Worm (Caenorhabditis elegans) whole organism, L3 larva: ENCODE measurements around the gene str-9.

Source experiments
- ama-1 ChIP-seq: fragments of 150-350 bp; optimal IDR thresholded peaks from 2 replicates; lab custom pipeline; 2018
- ceh-16 ChIP-seq: sonication (generic microtip); optimal IDR thresholded peaks from 2 replicates; lab custom pipeline; 2017; ENCODE audit warnings: missing biosample characterization, missing genetic modification characterization
- ceh-82 ChIP-seq: fragments of 150-350 bp; optimal IDR thresholded peaks from 2 replicates; lab custom pipeline; 2014; ENCODE audit warnings: missing biosample characterization, missing genetic modification characterization
- ceh-9 ChIP-seq: sonication (generic microtip); optimal IDR thresholded peaks from 2 replicates; lab custom pipeline; 2018; ENCODE audit warnings: missing biosample characterization, missing genetic modification characterization
- egl-5 ChIP-seq: fragments of 150-350 bp; optimal IDR thresholded peaks from 2 replicates; lab custom pipeline; 2017; ENCODE audit warnings: missing biosample characterization, missing genetic modification reagents, missing genetic modification characterization, inconsistent platforms
- elt-2 ChIP-seq: sonication (generic microtip); optimal IDR thresholded peaks from 2 replicates; lab custom pipeline; 2016; ENCODE audit warnings: missing genetic modification reagents, mild to moderate bottlenecking, missing genetic modification characterization, missing compliant biosample characterization
- elt-3 ChIP-seq, 3 experiments: fragments of 150-350 bp in 1 of 3; sonication (generic microtip) in 2 of 3; optimal IDR thresholded peaks; 2 replicates in 2 of 3; 4 replicates in 1 of 3; lab custom pipeline; 2014 to 2017; ENCODE audit warnings: missing biosample characterization in 3 of 3, missing genetic modification characterization in 3 of 3
- fos-1 ChIP-seq: fragments of 150-350 bp; optimal IDR thresholded peaks from 2 replicates; lab custom pipeline; 2014; ENCODE audit warnings: missing biosample characterization, missing genetic modification characterization
- lin-15B ChIP-seq: fragments of 150-350 bp; optimal IDR thresholded peaks from 2 replicates; lab custom pipeline; 2014; ENCODE audit warnings: missing biosample characterization, missing genetic modification characterization
- lin-39 ChIP-seq: fragments of 150-350 bp; optimal IDR thresholded peaks from 2 replicates; lab custom pipeline; 2018; ENCODE audit warnings: missing biosample characterization, missing genetic modification reagents, missing genetic modification characterization
- mdl-1 ChIP-seq: fragments of 150-350 bp; optimal IDR thresholded peaks from 2 replicates; lab custom pipeline; 2014; ENCODE audit warnings: missing biosample characterization, missing genetic modification characterization
- mml-1 ChIP-seq: fragments of 150-350 bp; sonication (generic microtip); optimal IDR thresholded peaks from 3 replicates; lab custom pipeline; 2014; ENCODE audit warnings: missing biosample characterization, missing genetic modification characterization
- nfya-1 ChIP-seq: sonication (generic microtip); optimal IDR thresholded peaks from 2 replicates; lab custom pipeline; 2017; ENCODE audit warnings: missing genetic modification characterization, mild to moderate bottlenecking, missing compliant biosample characterization, antibody characterized with exemption, moderate library complexity; ENCODE audit not compliant: insufficient read depth
- nhr-11 ChIP-seq: fragments of 150-350 bp; optimal IDR thresholded peaks from 2 replicates; lab custom pipeline; 2014; ENCODE audit warnings: missing biosample characterization, missing genetic modification characterization
- nhr-23 ChIP-seq: fragments of 150-350 bp; optimal IDR thresholded peaks from 2 replicates; lab custom pipeline; 2014; ENCODE audit warnings: missing biosample characterization, missing genetic modification reagents, missing genetic modification characterization
- nhr-237 ChIP-seq: fragments of 150-350 bp; optimal IDR thresholded peaks from 2 replicates; lab custom pipeline; 2014; ENCODE audit warnings: missing biosample characterization, missing genetic modification characterization
- nhr-25 ChIP-seq: sonication (generic microtip); optimal IDR thresholded peaks from 2 replicates; lab custom pipeline; 2017; ENCODE audit warnings: missing biosample characterization, missing genetic modification characterization
- nhr-43 ChIP-seq: sonication (generic microtip); optimal IDR thresholded peaks from 2 replicates; lab custom pipeline; 2016; ENCODE audit warnings: mild to moderate bottlenecking, missing genetic modification characterization, missing compliant biosample characterization; ENCODE audit not compliant: poor library complexity, severe bottlenecking
- nhr-67 ChIP-seq: fragments of 150-350 bp; optimal IDR thresholded peaks from 2 replicates; lab custom pipeline; 2014; ENCODE audit warnings: missing biosample characterization, missing genetic modification characterization
- nhr-76 ChIP-seq: fragments of 150-350 bp; sonication (generic microtip); optimal IDR thresholded peaks from 5 replicates; lab custom pipeline; 2014; ENCODE audit warnings: missing biosample characterization, missing genetic modification characterization
- nhr-77 ChIP-seq: fragments of 150-350 bp; optimal IDR thresholded peaks from 2 replicates; lab custom pipeline; 2014; ENCODE audit warnings: missing biosample characterization, missing genetic modification characterization
- pqm-1 ChIP-seq: fragments of 150-350 bp; optimal IDR thresholded peaks from 2 replicates; lab custom pipeline; 2017; ENCODE audit warnings: missing biosample characterization, missing genetic modification characterization, inconsistent platforms
- sea-2 ChIP-seq: fragments of 150-350 bp; sonication (generic microtip); optimal IDR thresholded peaks from 4 replicates; lab custom pipeline; 2014; ENCODE audit warnings: missing biosample characterization, missing genetic modification reagents, missing genetic modification characterization
- skn-1 ChIP-seq: fragments of 150-350 bp; optimal IDR thresholded peaks from 2 replicates; lab custom pipeline; 2014; ENCODE audit warnings: missing biosample characterization, missing genetic modification characterization
- snpc-4 ChIP-seq: fragments of 150-350 bp; optimal IDR thresholded peaks from 2 replicates; lab custom pipeline; 2014; ENCODE audit warnings: missing biosample characterization, missing genetic modification characterization
- tbx-2 ChIP-seq: sonication (generic microtip); optimal IDR thresholded peaks from 2 replicates; lab custom pipeline; 2016; ENCODE audit warnings: mild to moderate bottlenecking, missing genetic modification characterization, missing compliant biosample characterization
- unc-39 ChIP-seq: sonication (generic microtip); optimal IDR thresholded peaks from 4 replicates; lab custom pipeline; 2017; ENCODE audit warnings: missing biosample characterization, missing genetic modification characterization
- unc-62 ChIP-seq: fragments of 150-350 bp; sonication (generic microtip); optimal IDR thresholded peaks from 4 replicates; lab custom pipeline; 2014; ENCODE audit warnings: missing biosample characterization, missing genetic modification reagents, missing genetic modification characterization
- zag-1 ChIP-seq: fragments of 150-350 bp; optimal IDR thresholded peaks from 2 replicates; lab custom pipeline; 2014; ENCODE audit warnings: missing biosample characterization, missing genetic modification characterization
- ztf-4 ChIP-seq: fragments of 150-350 bp; optimal IDR thresholded peaks from 2 replicates; lab custom pipeline; 2014; ENCODE audit warnings: missing biosample characterization, missing genetic modification characterization

str-9 gene

DNA sequence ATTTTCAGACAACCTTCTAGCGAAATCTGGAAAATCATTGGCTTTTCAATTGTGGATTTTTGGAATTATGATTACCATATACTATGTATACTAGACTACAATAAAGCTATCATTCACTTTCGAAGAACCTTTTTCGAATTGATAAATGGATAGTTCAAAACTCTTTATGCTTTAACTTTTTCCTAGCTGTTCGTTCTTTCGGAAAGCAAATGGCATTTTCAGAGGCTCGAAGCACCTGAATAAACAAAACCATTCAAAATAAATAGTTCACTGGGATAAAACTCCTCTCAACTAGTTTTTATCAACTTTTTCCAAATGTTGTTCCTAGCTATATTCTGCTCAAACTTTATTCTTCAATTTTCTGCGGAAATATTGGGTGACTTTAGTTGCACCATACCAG is 22.5 kb downstream of the str-9 start, which contains the start of gene T26E4.2:
T26E4.2 (plus strand) TSS at position 301 of the 400 bp plus-strand sequence.
- TF ChIP-seq fos-1 (tag; lab: Kevin White, UChicago) (no peak), nhr-237 (no peak), ama-1 (lab: Kevin White, UChicago) (no peak)

DNA sequence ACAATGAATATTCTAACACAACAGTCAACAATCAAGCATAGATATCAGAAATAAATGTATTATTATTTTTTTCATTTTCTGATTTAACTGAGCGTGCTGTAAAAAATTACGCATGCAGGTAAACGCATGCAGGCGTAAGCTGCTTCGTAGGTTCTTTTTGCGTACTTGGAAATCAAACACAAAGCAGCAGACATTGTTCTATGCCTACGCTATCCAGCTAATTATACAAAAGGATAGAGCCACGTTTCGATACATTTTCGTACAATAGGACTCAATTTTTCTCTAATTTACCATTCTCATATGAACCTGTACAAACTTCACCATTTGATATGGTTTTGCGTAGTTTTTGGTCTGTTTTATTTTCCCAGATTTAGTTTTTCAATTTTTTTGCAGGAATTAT is 23.9 kb downstream of the str-9 start, which contains the start of gene T26E4.3:
T26E4.3 (plus strand) TSS at position 301 of the 400 bp plus-strand sequence.
- TF ChIP-seq sea-2 (GFP tag; lab: Kevin White, UChicago) (no peak), lin-39 (tag; lab: Kevin White, UChicago) (no peak), unc-62 (GFP tag; lab: Kevin White, UChicago) (no peak), nhr-11 (tag; lab: Kevin White, UChicago) (no peak), ama-1 (lab: Kevin White, UChicago) (no peak), mml-1 (tag; lab: Kevin White, UChicago) (no peak), nhr-23 (tag; lab: Kevin White, UChicago) (no peak), nhr-67 (tag; lab: Kevin White, UChicago) (no peak)

DNA sequence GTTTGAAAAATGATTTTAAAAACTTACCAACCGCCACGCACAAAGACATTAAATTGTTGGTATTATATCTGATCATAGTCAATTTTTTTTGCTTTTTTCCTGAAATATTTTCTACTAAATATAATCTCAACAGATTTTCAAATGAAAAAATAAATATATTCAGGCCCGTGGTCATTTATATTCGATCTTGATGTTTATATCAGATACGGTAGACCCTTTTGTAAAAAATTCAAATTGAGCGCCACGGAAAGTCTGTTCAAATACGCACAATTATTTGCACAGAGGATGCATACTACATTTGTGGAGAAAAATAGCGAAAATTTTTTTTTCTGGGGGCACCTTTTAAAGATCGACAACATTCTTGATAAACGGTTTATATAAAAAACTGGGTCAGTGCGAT is 33.9 kb downstream of the str-9 start, which contains the start of gene T26E4.4:
T26E4.4 (minus strand) TSS at position 101 of the 400 bp plus-strand sequence.
- TF ChIP-seq lin-15B (tag; lab: Kevin White, UChicago) (no peak), nhr-43 (tag; lab: Kevin White, UChicago) (no peak), mdl-1 (tag; lab: Kevin White, UChicago) (no peak), ceh-16 (tag; lab: Kevin White, UChicago) (no peak), sea-2 (GFP tag; lab: Kevin White, UChicago) (no peak), elt-2 (no peak), tbx-2 (tag; lab: Kevin White, UChicago) (no peak), lin-39 (tag; lab: Kevin White, UChicago) (no peak), unc-39 (no peak), nhr-23 (tag; lab: Kevin White, UChicago) (no peak), fos-1 (tag; lab: Kevin White, UChicago) (no peak), skn-1 (tag; lab: Kevin White, UChicago) (no peak), egl-5 (tag; lab: Kevin White, UChicago) (no peak), elt-3 (tag; optimal IDR thresholded peaks at IDR 0.05; lab: Kevin White, UChicago) (no peak), nhr-67 (tag; lab: Kevin White, UChicago) (no peak), nhr-25 (tag; lab: Kevin White, UChicago) (no peak), nhr-76 (tag; lab: Kevin White, UChicago) (no peak)
- TF ChIP-seq, all 47 proteins: peak for 0

DNA sequence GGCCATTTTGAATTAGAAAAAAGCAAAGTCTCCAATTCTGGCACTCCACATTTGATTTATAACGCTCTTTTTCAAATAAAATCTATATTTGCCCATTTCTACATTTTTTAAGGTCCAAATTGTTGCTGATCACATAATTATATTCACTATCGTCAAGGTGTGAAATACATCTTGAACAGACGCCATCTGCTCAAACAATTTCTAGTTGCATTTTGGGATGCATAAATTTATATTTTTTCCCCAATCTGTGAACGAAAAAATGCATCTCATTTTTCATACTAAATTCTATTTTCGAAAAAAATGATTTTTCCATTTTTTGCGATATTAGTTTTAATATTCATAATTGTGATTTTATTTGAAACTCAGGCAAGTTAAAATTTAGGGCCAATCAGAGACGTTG is 34.7 kb downstream of the str-9 start, which contains the start of gene T26E4.7:
T26E4.7 (plus strand) TSS at position 301 of the 400 bp plus-strand sequence.
- TF ChIP-seq lin-39 (tag; lab: Kevin White, UChicago) (no peak), elt-2 (no peak), nhr-43 (tag; lab: Kevin White, UChicago) (no peak), ceh-9 (no peak), nhr-67 (tag; lab: Kevin White, UChicago) (no peak), nhr-76 (tag; lab: Kevin White, UChicago) (no peak), nfya-1 (tag; lab: Kevin White, UChicago) (no peak), snpc-4 (tag; lab: Kevin White, UChicago) (no peak), ztf-4 (tag; lab: Kevin White, UChicago) (no peak), sea-2 (GFP tag; lab: Kevin White, UChicago) (no peak)

DNA sequence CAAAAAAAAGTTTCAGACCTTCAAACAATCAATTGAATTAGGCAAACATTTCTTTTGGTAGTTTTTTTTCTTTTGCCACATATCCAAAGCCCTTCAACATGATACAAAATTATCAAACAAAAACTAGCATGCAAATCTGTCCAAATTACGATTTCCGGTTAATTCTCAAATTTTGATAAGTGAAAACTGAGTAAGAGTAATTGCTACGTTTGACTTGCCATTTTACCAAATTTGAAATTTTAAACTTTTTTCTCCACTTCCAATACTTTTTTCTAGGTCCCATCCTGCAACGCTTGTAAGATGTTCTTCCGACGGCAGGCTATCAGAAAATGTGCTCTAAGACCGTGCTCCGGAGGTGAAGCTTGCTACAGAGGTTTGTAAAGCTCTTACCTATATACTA is 37.5 kb downstream of the str-9 start, which contains the start of gene nhr-223:
nhr-223 (plus strand) TSS at position 301 of the 400 bp plus-strand sequence.
- no peak for TF ChIP-seq zag-1 (tag; lab: Kevin White, UChicago)
- TF ChIP-seq nfya-1 (tag; lab: Kevin White, UChicago) = no peak
- no peak for TF ChIP-seq unc-39

DNA sequence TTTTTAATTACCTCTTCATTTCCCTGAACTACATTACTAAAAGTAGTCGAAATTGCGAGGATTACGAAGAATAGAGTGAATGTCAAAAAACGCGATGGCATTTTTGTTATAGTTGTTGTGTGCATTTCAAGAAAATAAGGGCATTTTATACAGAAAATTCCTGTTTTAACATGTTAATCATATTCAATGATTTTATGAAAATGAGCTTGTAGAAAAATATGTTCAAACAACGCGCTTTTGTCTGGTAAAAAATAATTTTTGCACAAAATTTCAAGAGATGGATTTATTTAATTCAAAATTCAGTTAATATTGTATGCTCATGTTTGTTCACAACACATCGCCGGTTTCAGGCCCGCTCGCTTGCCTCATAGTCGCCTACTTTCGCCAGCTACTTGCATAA is 39.6 kb downstream of the str-9 start, which contains the start of gene T26E4.10:
T26E4.10 (minus strand) TSS at position 101 of the 400 bp plus-strand sequence.
- no peak for TF ChIP-seq mml-1 (tag; lab: Kevin White, UChicago)
- no peak for TF ChIP-seq tbx-2 (tag; lab: Kevin White, UChicago)
- no peak for TF ChIP-seq nhr-77 (tag; lab: Kevin White, UChicago)
- no peak for TF ChIP-seq ceh-82 (tag; lab: Kevin White, UChicago)
- TF ChIP-seq nfya-1 (tag; lab: Kevin White, UChicago) = no peak
- no peak for TF ChIP-seq elt-2
- TF ChIP-seq ceh-16 (tag; lab: Kevin White, UChicago) = no peak
- TF ChIP-seq mdl-1 (tag; lab: Kevin White, UChicago) = no peak
- no peak for TF ChIP-seq sea-2 (GFP tag; lab: Kevin White, UChicago)
- no peak for TF ChIP-seq ama-1 (lab: Kevin White, UChicago)
- no peak for TF ChIP-seq fos-1 (tag; lab: Kevin White, UChicago)
- TF ChIP-seq elt-3 (tag; optimal IDR thresholded peaks at IDR 0.05; lab: Kevin White, UChicago) = no peak
- TF ChIP-seq nhr-11 (tag; lab: Kevin White, UChicago) = no peak
- TF ChIP-seq nhr-23 (tag; lab: Kevin White, UChicago) = no peak
- TF ChIP-seq lin-15B (tag; lab: Kevin White, UChicago) = no peak
- TF ChIP-seq pqm-1 (tag; lab: Kevin White, UChicago) = no peak
- no peak for TF ChIP-seq zag-1 (tag; lab: Kevin White, UChicago)
